Worm (Caenorhabditis elegans) whole organism, L4 larva: ENCODE measurements around the gene ZC317.6.
A peak's percentile ranks its signal among the peaks of the same experiment; 100 is the strongest.

Experiments
- D1046.2 ChIP-seq: fragments of 200-800 bp; sonication (Bioruptor generic); IDR thresholded peaks from 2 replicates; pipeline ENCODE4 v1.3.6; 2022; ENCODE audit warnings: missing genetic modification characterization, missing compliant biosample characterization
- F26F4.8 ChIP-seq: fragments of 200-800 bp; sonication (Bioruptor generic); conservative IDR thresholded peaks from 2 replicates; pipeline ENCODE4 v1.3.6; 2022; ENCODE audit warnings: missing genetic modification characterization, missing compliant biosample characterization
- F37D6.2 ChIP-seq: sonication (generic microtip); optimal IDR thresholded peaks from 2 replicates; lab custom pipeline; 2016; ENCODE audit warnings: mild to moderate bottlenecking, missing genetic modification characterization, missing compliant biosample characterization
- T20F7.1 ChIP-seq: fragments of 200-800 bp; sonication (Bioruptor generic); optimal IDR thresholded peaks from 2 replicates; lab custom pipeline; 2018; ENCODE audit warnings: mild to moderate bottlenecking, missing genetic modification characterization, missing compliant biosample characterization
- Y105C5A.15 ChIP-seq: fragments of 200-800 bp; sonication (Bioruptor generic); IDR thresholded peaks from 2 replicates; pipeline ENCODE4 v1.3.6; 2022; ENCODE audit warnings: missing genetic modification characterization, missing compliant biosample characterization
- Y75B8A.6 ChIP-seq: fragments of 200-800 bp; sonication (Bioruptor generic); IDR thresholded peaks from 2 replicates; pipeline ENCODE4 v1.3.6; 2022; ENCODE audit warnings: missing genetic modification reagents, missing genetic modification characterization, missing compliant biosample characterization
- ZK546.5 ChIP-seq, 2 experiments: sonication (generic microtip); optimal IDR thresholded peaks; 2 replicates each; lab custom pipeline; 2017; ENCODE audit warnings: missing biosample characterization in 2 of 2, missing genetic modification characterization in 2 of 2
- aha-1 ChIP-seq: fragments of 150-350 bp; peaks from one replicate; lab custom pipeline; 2014; ENCODE audit warnings: missing biosample characterization, missing genetic modification characterization
- ama-1 ChIP-seq: fragments of 150-350 bp; optimal IDR thresholded peaks from 2 replicates; lab custom pipeline; 2014; ENCODE audit warnings: inconsistent platforms, mixed read lengths
- arid-1 ChIP-seq: fragments of 200-800 bp; sonication (Bioruptor generic); conservative IDR thresholded peaks from 2 replicates; pipeline ENCODE4 v1.3.6; 2022; ENCODE audit warnings: missing genetic modification reagents, missing genetic modification characterization, missing compliant biosample characterization
- attf-4 ChIP-seq: sonication (generic microtip); optimal IDR thresholded peaks from 3 replicates; lab custom pipeline; 2017; ENCODE audit warnings: missing biosample characterization, missing genetic modification characterization
- ceh-28 ChIP-seq: fragments of 150-350 bp; optimal IDR thresholded peaks from 2 replicates; lab custom pipeline; 2014; ENCODE audit warnings: missing biosample characterization, missing genetic modification reagents, missing genetic modification characterization
- ceh-44 ChIP-seq: fragments of 200-800 bp; sonication (Bioruptor generic); IDR thresholded peaks from 2 replicates; pipeline ENCODE4 v1.3.6; 2022; ENCODE audit warnings: missing genetic modification reagents, missing genetic modification characterization, missing compliant biosample characterization
- ceh-62 ChIP-seq: sonication (generic microtip); optimal IDR thresholded peaks from 2 replicates; lab custom pipeline; 2017; ENCODE audit warnings: missing biosample characterization, missing genetic modification characterization
- ces-1 ChIP-seq: fragments of 150-350 bp; sonication (generic microtip); optimal IDR thresholded peaks from 4 replicates; lab custom pipeline; 2014; ENCODE audit warnings: missing biosample characterization, missing genetic modification reagents, missing genetic modification characterization
- daf-16 ChIP-seq, 3 experiments: sonication (generic microtip); optimal IDR thresholded peaks; 2 replicates each; lab custom pipeline; 2016 to 2017; ENCODE audit warnings: missing genetic modification characterization in 3 of 3, missing genetic modification reagents in 3 of 3, mild to moderate bottlenecking in 2 of 3, missing compliant biosample characterization in 2 of 3, missing biosample characterization in 1 of 3, moderate library complexity in 1 of 3
- daf-19 ChIP-seq: fragments of 200-800 bp; sonication (Bioruptor generic); conservative IDR thresholded peaks from 2 replicates; pipeline ENCODE4 v1.3.6; 2022; ENCODE audit warnings: missing genetic modification characterization, missing compliant biosample characterization
- daf-8 ChIP-seq: fragments of 200-800 bp; sonication (Bioruptor generic); IDR thresholded peaks from 2 replicates; pipeline ENCODE4 v1.3.6; 2022; ENCODE audit warnings: missing genetic modification characterization, missing compliant biosample characterization
- dmd-6 ChIP-seq: fragments of 200-800 bp; sonication (Bioruptor generic); IDR thresholded peaks from 2 replicates; pipeline ENCODE4 v1.3.6; 2022; ENCODE audit warnings: missing genetic modification reagents, missing genetic modification characterization, missing compliant biosample characterization
- duxl-1 ChIP-seq: sonication (generic microtip); optimal IDR thresholded peaks from 2 replicates; lab custom pipeline; 2016; ENCODE audit warnings: mild to moderate bottlenecking, missing genetic modification characterization, moderate library complexity, missing compliant biosample characterization; ENCODE audit not compliant: poor library complexity
- dve-1 ChIP-seq: sonication (generic microtip); optimal IDR thresholded peaks from 2 replicates; lab custom pipeline; 2017; ENCODE audit warnings: antibody characterized with exemption, mild to moderate bottlenecking, missing genetic modification characterization, missing compliant biosample characterization; ENCODE audit not compliant: insufficient read depth
- egl-27 ChIP-seq: sonication (generic microtip); optimal IDR thresholded peaks from 3 replicates; lab custom pipeline; 2017; ENCODE audit warnings: missing biosample characterization, missing genetic modification reagents, missing genetic modification characterization
- gei-8 ChIP-seq: fragments of 200-800 bp; sonication (Bioruptor generic); optimal IDR thresholded peaks from 2 replicates; lab custom pipeline; 2018; ENCODE audit warnings: mild to moderate bottlenecking, missing genetic modification characterization, missing compliant biosample characterization
- lin-15B ChIP-seq: fragments of 150-350 bp; sonication (generic microtip); optimal IDR thresholded peaks from 3 replicates; lab custom pipeline; 2014; ENCODE audit warnings: missing biosample characterization, missing genetic modification characterization
- lin-29 ChIP-seq: fragments of 200-800 bp; sonication (Bioruptor generic); IDR thresholded peaks from 2 replicates; pipeline ENCODE4 v1.3.6; 2022; ENCODE audit warnings: missing genetic modification reagents, missing genetic modification characterization, missing compliant biosample characterization
- madf-9 ChIP-seq: fragments of 200-800 bp; sonication (Bioruptor generic); conservative IDR thresholded peaks from 2 replicates; pipeline ENCODE4 v1.3.6; 2022; ENCODE audit warnings: missing genetic modification reagents, missing genetic modification characterization, missing compliant biosample characterization
- mdl-1 ChIP-seq, 2 experiments: fragments of 150-350 bp in 1 of 2; sonication (generic microtip) in 1 of 2; optimal IDR thresholded peaks; 2 replicates each; lab custom pipeline; 2014 to 2017; ENCODE audit warnings: missing biosample characterization in 2 of 2, missing genetic modification characterization in 2 of 2
- mdt-29 ChIP-seq: fragments of 200-800 bp; sonication (Bioruptor generic); IDR thresholded peaks from 2 replicates; pipeline ENCODE4 v1.3.6; 2022; ENCODE audit warnings: missing genetic modification reagents, missing genetic modification characterization, missing compliant biosample characterization
- mes-2 ChIP-seq: sonication (generic microtip); optimal IDR thresholded peaks from 2 replicates; lab custom pipeline; 2016; ENCODE audit warnings: missing genotype, mild to moderate bottlenecking, missing genetic modification characterization, missing compliant biosample characterization; ENCODE audit not compliant: poor library complexity, severe bottlenecking
- mxl-2 ChIP-seq: fragments of 200-800 bp; sonication (Bioruptor generic); conservative IDR thresholded peaks from 2 replicates; pipeline ENCODE4 v1.3.6; 2022; ENCODE audit warnings: missing genetic modification reagents, missing genetic modification characterization, missing compliant biosample characterization
- nhr-102 ChIP-seq: sonication (generic microtip); optimal IDR thresholded peaks from 2 replicates; lab custom pipeline; 2016; ENCODE audit warnings: mild to moderate bottlenecking, missing genetic modification characterization, moderate library complexity, missing compliant biosample characterization
- nhr-25 ChIP-seq: sonication (generic microtip); optimal IDR thresholded peaks from 2 replicates; lab custom pipeline; 2017; ENCODE audit warnings: missing genetic modification characterization, mild to moderate bottlenecking, missing compliant biosample characterization, antibody characterized with exemption, moderate library complexity, borderline replicate concordance; ENCODE audit not compliant: insufficient read depth
- nhr-28 ChIP-seq: fragments of 150-350 bp; optimal IDR thresholded peaks from 2 replicates; lab custom pipeline; 2014; ENCODE audit warnings: missing biosample characterization, missing genetic modification characterization
- nhr-41 ChIP-seq: fragments of 200-800 bp; sonication (Bioruptor generic); IDR thresholded peaks from 2 replicates; pipeline ENCODE4 v1.3.6; 2022; ENCODE audit warnings: missing genetic modification reagents, missing genetic modification characterization, missing compliant biosample characterization
- nhr-48 ChIP-seq: sonication (generic microtip); optimal IDR thresholded peaks from 2 replicates; lab custom pipeline; 2016; ENCODE audit warnings: mild to moderate bottlenecking, missing genetic modification characterization, missing compliant biosample characterization
- nhr-6 ChIP-seq: fragments of 150-350 bp; optimal IDR thresholded peaks from 2 replicates; lab custom pipeline; 2014; ENCODE audit warnings: missing biosample characterization, missing genetic modification characterization
- nhr-76 ChIP-seq: fragments of 150-350 bp; optimal IDR thresholded peaks from 2 replicates; lab custom pipeline; 2014; ENCODE audit warnings: missing biosample characterization, missing genetic modification characterization
- pha-4 ChIP-seq, 2 experiments: fragments of 150-350 bp in 1 of 2; fragments of 200-800 bp in 1 of 2; sonication (Bioruptor generic) in 1 of 2; IDR thresholded peaks in 1 of 2; optimal IDR thresholded peaks in 1 of 2; 2 replicates each; pipeline versions ENCODE4 v1.3.6 to Lab custom; 2014 to 2022; ENCODE audit warnings: missing genetic modification characterization in 2 of 2, missing genetic modification reagents in 2 of 2, missing biosample characterization in 1 of 2, missing compliant biosample characterization in 1 of 2
- pqm-1 ChIP-seq: sonication (generic microtip); optimal IDR thresholded peaks from 2 replicates; lab custom pipeline; 2017; ENCODE audit warnings: missing biosample characterization, missing genetic modification characterization
- saeg-2 ChIP-seq: fragments of 200-800 bp; sonication (Bioruptor generic); IDR thresholded peaks from 2 replicates; pipeline ENCODE4 v1.3.6; 2022; ENCODE audit warnings: missing genetic modification reagents, missing genetic modification characterization, missing compliant biosample characterization
- set-16 ChIP-seq: fragments of 200-800 bp; sonication (Bioruptor generic); IDR thresholded peaks from 2 replicates; pipeline ENCODE4 v1.3.6; 2022; ENCODE audit warnings: missing genetic modification reagents, missing genetic modification characterization, missing compliant biosample characterization
- snpc-4 ChIP-seq: fragments of 150-350 bp; optimal IDR thresholded peaks from 2 replicates; lab custom pipeline; 2014; ENCODE audit warnings: missing biosample characterization, missing genetic modification characterization
- spr-1 ChIP-seq: sonication (generic microtip); optimal IDR thresholded peaks from 2 replicates; lab custom pipeline; 2016; ENCODE audit warnings: mild to moderate bottlenecking, missing genetic modification characterization, missing compliant biosample characterization
- unc-130 ChIP-seq: sonication (generic microtip); optimal IDR thresholded peaks from 2 replicates; lab custom pipeline; 2016; ENCODE audit warnings: missing genetic modification reagents, missing genetic modification characterization, missing compliant biosample characterization
- unc-39 ChIP-seq: sonication (generic microtip); optimal IDR thresholded peaks from 2 replicates; lab custom pipeline; 2017; ENCODE audit warnings: missing biosample characterization, missing genetic modification characterization
- vab-7 ChIP-seq: fragments of 200-800 bp; sonication (Bioruptor generic); IDR thresholded peaks from 2 replicates; pipeline ENCODE4 v1.3.6; 2022; ENCODE audit warnings: missing genetic modification reagents, missing genetic modification characterization, missing compliant biosample characterization
- zag-1 ChIP-seq: fragments of 150-350 bp; optimal IDR thresholded peaks from 2 replicates; lab custom pipeline; 2014; ENCODE audit warnings: missing biosample characterization, missing genetic modification characterization
- zfp-3 ChIP-seq: fragments of 200-800 bp; sonication (Bioruptor generic); conservative IDR thresholded peaks from 2 replicates; pipeline ENCODE4 v1.3.6; 2022; ENCODE audit warnings: missing genetic modification reagents, missing genetic modification characterization, missing compliant biosample characterization
- ztf-11 ChIP-seq: fragments of 150-350 bp; optimal IDR thresholded peaks from 2 replicates; lab custom pipeline; 2014; ENCODE audit warnings: missing biosample characterization, missing genetic modification characterization

The ZC317.6 gene

ce11 chrV:5504807-5505442, 36.5 kb upstream of the ZC317.6 start, which contains the start of the genes dnj-19 and nhr-47 (continued):
- no peak for TF ChIP-seq daf-8 (GFP tag; lab: Robert Waterston, UW)
- TF ChIP-seq mes-2 (tag; lab: Kevin White, UChicago): peak; percentile 90
- TF ChIP-seq T20F7.1: peak; percentile 88
- no peak for TF ChIP-seq daf-19 (GFP tag; lab: Robert Waterston, UW)
- TF ChIP-seq nhr-6 (tag; lab: Kevin White, UChicago): peak; percentile 52
- TF ChIP-seq ztf-11: no peak
- TF ChIP-seq gei-8 (GFP tag; lab: Kevin White, UChicago): peak; percentile 40
- TF ChIP-seq egl-27: no peak
- TF ChIP-seq lin-15B (tag; lab: Kevin White, UChicago): no peak
- TF ChIP-seq saeg-2 (GFP tag; lab: Robert Waterston, UW): peak; percentile 83
- peak; percentile 84 for TF ChIP-seq pha-4 (GFP tag; IDR thresholded peaks at IDR 0.05; lab: Robert Waterston, UW)
- no peak for TF ChIP-seq pha-4 (tag; optimal IDR thresholded peaks at IDR 0.05; lab: Kevin White, UChicago)
- peak; percentile 75 for TF ChIP-seq mdt-29 (GFP tag; lab: Robert Waterston, UW)
- no peak for TF ChIP-seq ZK546.5 (tag; optimal IDR thresholded peaks at IDR 0.05; lab: Kevin White, UChicago)
- peak; percentile 84 for TF ChIP-seq spr-1
- peak; percentile 82 for TF ChIP-seq duxl-1 (tag; lab: Kevin White, UChicago)
- peak; percentile 96 for TF ChIP-seq dve-1
- TF ChIP-seq nhr-48: peak; percentile 77
- peak in 1 of 2 experiments; percentile 66 for TF ChIP-seq daf-16 (GFP tag; optimal IDR thresholded peaks at IDR 0.05; lab: Kevin White, UChicago)
- TF ChIP-seq daf-16 (tag; optimal IDR thresholded peaks at IDR 0.05; lab: Kevin White, UChicago): peak; percentile 73
- TF ChIP-seq unc-39 (tag; lab: Kevin White, UChicago): no peak
- no peak for TF ChIP-seq ces-1 (GFP tag; lab: Kevin White, UChicago)
- no peak for TF ChIP-seq ceh-62 (tag; lab: Kevin White, UChicago)
- TF ChIP-seq snpc-4: no peak
- TF ChIP-seq attf-4: no peak
- no peak for TF ChIP-seq mxl-2
- peak; percentile 99 for TF ChIP-seq aha-1
- no peak for TF ChIP-seq nhr-76 (tag; lab: Kevin White, UChicago)
- peak; percentile 76 for TF ChIP-seq nhr-25 (tag; lab: Kevin White, UChicago)
- peak; percentile 91 for TF ChIP-seq F37D6.2 (tag; lab: Kevin White, UChicago)
- TF ChIP-seq arid-1 (GFP tag; lab: Robert Waterston, UW): peak; percentile 81
- TF ChIP-seq set-16: no peak; the same call in 1 of the 2 replicates
- TF ChIP-seq F26F4.8 (GFP tag; lab: Robert Waterston, UW): no peak
- TF ChIP-seq zfp-3 (GFP tag; lab: Robert Waterston, UW): peak; percentile 88
- TF ChIP-seq nhr-28 (tag; lab: Kevin White, UChicago): peak; percentile 83
- peak; percentile 65 for TF ChIP-seq madf-9 (GFP tag; lab: Robert Waterston, UW)
- TF ChIP-seq Y105C5A.15 (GFP tag; lab: Robert Waterston, UW): no peak
- no peak for TF ChIP-seq zag-1 (tag; lab: Kevin White, UChicago)
- peak; percentile 93 for TF ChIP-seq dmd-6
- TF ChIP-seq nhr-102: peak; percentile 95
- peak; percentile 66 for TF ChIP-seq unc-130 (GFP tag; lab: Kevin White, UChicago)
- no peak for TF ChIP-seq pqm-1 (tag; lab: Kevin White, UChicago)
- peak in 1 of 2 experiments; percentile 52 for TF ChIP-seq mdl-1 (tag; optimal IDR thresholded peaks at IDR 0.05; lab: Kevin White, UChicago)
- no peak for TF ChIP-seq nhr-41
- TF ChIP-seq lin-29 (GFP tag; lab: Robert Waterston, UW): peak; percentile 81
- TF ChIP-seq D1046.2: no peak
- TF ChIP-seq ama-1 (lab: Kevin White, UChicago): peak; percentile 49
- peak; percentile 63 for TF ChIP-seq vab-7 (GFP tag; lab: Robert Waterston, UW)
- no peak for TF ChIP-seq ceh-28
- TF ChIP-seq Y75B8A.6 (GFP tag; lab: Robert Waterston, UW): no peak
- no peak for TF ChIP-seq ceh-44
